Worm (Caenorhabditis elegans) whole organism, L2 larva: Measurements from ENCODE around the gene Y54G11A.7.

ENCODE experiments used
- F13H6.1 ChIP-seq: sonication (generic microtip); optimal IDR thresholded peaks from 2 replicates; lab custom pipeline; 2016; ENCODE audit warnings: missing genetic modification characterization, missing compliant biosample characterization
- Y55F3AM.14 ChIP-seq: fragments of 200-800 bp; sonication (Bioruptor generic); optimal IDR thresholded peaks from 2 replicates; lab custom pipeline; 2018; ENCODE audit warnings: mild to moderate bottlenecking, missing genetic modification characterization, missing compliant biosample characterization
- ZK546.5 ChIP-seq: sonication (generic microtip); optimal IDR thresholded peaks from 2 replicates; lab custom pipeline; 2017; ENCODE audit warnings: missing biosample characterization, missing genetic modification characterization
- alr-1 ChIP-seq: fragments of 150-350 bp; optimal IDR thresholded peaks from 2 replicates; lab custom pipeline; 2014; ENCODE audit warnings: missing biosample characterization, missing genetic modification characterization
- aly-2 ChIP-seq: fragments of 150-350 bp; optimal IDR thresholded peaks from 2 replicates; lab custom pipeline; 2014; ENCODE audit warnings: missing biosample characterization, missing genetic modification characterization
- blmp-1 ChIP-seq: sonication (generic microtip); optimal IDR thresholded peaks from 2 replicates; lab custom pipeline; 2017; ENCODE audit warnings: missing genetic modification characterization, mild to moderate bottlenecking, missing compliant biosample characterization, antibody characterized with exemption, moderate library complexity; ENCODE audit not compliant: insufficient read depth
- ceh-16 ChIP-seq: fragments of 150-350 bp; optimal IDR thresholded peaks from 2 replicates; lab custom pipeline; 2014; ENCODE audit warnings: missing biosample characterization, missing genetic modification characterization
- ceh-82 ChIP-seq: fragments of 150-350 bp; optimal IDR thresholded peaks from 2 replicates; lab custom pipeline; 2014; ENCODE audit warnings: missing biosample characterization, missing genetic modification characterization
- crh-2 ChIP-seq: sonication (generic microtip); optimal IDR thresholded peaks from 2 replicates; lab custom pipeline; 2017; ENCODE audit warnings: missing biosample characterization, missing genetic modification characterization
- dmd-4 ChIP-seq: sonication (generic microtip); optimal IDR thresholded peaks from 2 replicates; lab custom pipeline; 2017; ENCODE audit warnings: missing biosample characterization, missing genetic modification characterization
- egl-27 ChIP-seq: sonication (generic microtip); optimal IDR thresholded peaks from 3 replicates; lab custom pipeline; 2017; ENCODE audit warnings: missing biosample characterization, missing genetic modification reagents, missing genetic modification characterization
- elt-1 ChIP-seq: fragments of 150-350 bp; optimal IDR thresholded peaks from 2 replicates; lab custom pipeline; 2014; ENCODE audit warnings: missing biosample characterization, missing genetic modification characterization
- fos-1 ChIP-seq: fragments of 150-350 bp; optimal IDR thresholded peaks from 2 replicates; lab custom pipeline; 2014; ENCODE audit warnings: missing biosample characterization, missing genetic modification characterization
- gmeb-1 ChIP-seq: fragments of 150-350 bp; optimal IDR thresholded peaks from 2 replicates; lab custom pipeline; 2014; ENCODE audit warnings: missing biosample characterization, missing genetic modification characterization
- lin-13 ChIP-seq: fragments of 150-350 bp; optimal IDR thresholded peaks from 2 replicates; lab custom pipeline; 2014; ENCODE audit warnings: missing biosample characterization, missing genetic modification reagents, missing genetic modification characterization
- lin-39 ChIP-seq: fragments of 150-350 bp; optimal IDR thresholded peaks from 2 replicates; lab custom pipeline; 2014; ENCODE audit warnings: missing biosample characterization, missing genetic modification reagents, missing genetic modification characterization
- lsy-2 ChIP-seq, 2 experiments: fragments of 150-350 bp in 1 of 2; sonication (generic microtip) in 1 of 2; optimal IDR thresholded peaks; 2 replicates each; lab custom pipeline; 2014 to 2017; ENCODE audit warnings: missing biosample characterization in 2 of 2, missing genetic modification characterization in 2 of 2
- mbf-1 ChIP-seq: sonication (generic microtip); optimal IDR thresholded peaks from 2 replicates; lab custom pipeline; 2017; ENCODE audit warnings: missing biosample characterization, missing genetic modification characterization
- mdl-1 ChIP-seq, 2 experiments: fragments of 150-350 bp in 1 of 2; sonication (generic microtip) in 1 of 2; optimal IDR thresholded peaks; 2 replicates each; lab custom pipeline; 2017; ENCODE audit warnings: missing biosample characterization in 2 of 2, missing genetic modification characterization in 2 of 2
- nhr-10 ChIP-seq: sonication (generic microtip); optimal IDR thresholded peaks from 2 replicates; lab custom pipeline; 2017; ENCODE audit warnings: missing biosample characterization, missing genetic modification characterization
- nhr-11 ChIP-seq: fragments of 150-350 bp; optimal IDR thresholded peaks from 2 replicates; lab custom pipeline; 2014; ENCODE audit warnings: missing biosample characterization, missing genetic modification characterization
- nhr-12 ChIP-seq: fragments of 150-350 bp; optimal IDR thresholded peaks from 2 replicates; lab custom pipeline; 2014; ENCODE audit warnings: missing biosample characterization, missing genetic modification characterization
- nhr-129 ChIP-seq: fragments of 150-350 bp; optimal IDR thresholded peaks from 2 replicates; lab custom pipeline; 2014; ENCODE audit warnings: missing biosample characterization, missing genetic modification characterization
- nhr-21 ChIP-seq: fragments of 150-350 bp; optimal IDR thresholded peaks from 2 replicates; lab custom pipeline; 2014; ENCODE audit warnings: missing biosample characterization, missing genetic modification characterization
- nhr-23 ChIP-seq: fragments of 150-350 bp; optimal IDR thresholded peaks from 2 replicates; lab custom pipeline; 2014; ENCODE audit warnings: missing biosample characterization, missing genetic modification reagents, missing genetic modification characterization
- nhr-237 ChIP-seq: fragments of 150-350 bp; optimal IDR thresholded peaks from 2 replicates; lab custom pipeline; 2014; ENCODE audit warnings: missing biosample characterization, missing genetic modification characterization
- nhr-25 ChIP-seq: fragments of 150-350 bp; sonication (generic microtip); optimal IDR thresholded peaks from 3 replicates; lab custom pipeline; 2014; ENCODE audit warnings: missing biosample characterization, missing genetic modification characterization
- nhr-6 ChIP-seq: fragments of 150-350 bp; optimal IDR thresholded peaks from 2 replicates; lab custom pipeline; 2014; ENCODE audit warnings: missing biosample characterization, missing genetic modification characterization
- nhr-77 ChIP-seq: fragments of 150-350 bp; optimal IDR thresholded peaks from 2 replicates; lab custom pipeline; 2014; ENCODE audit warnings: missing biosample characterization, missing genetic modification characterization
- peb-1 ChIP-seq: fragments of 150-350 bp; optimal IDR thresholded peaks from 2 replicates; lab custom pipeline; 2014; ENCODE audit warnings: missing biosample characterization, missing genetic modification characterization
- sem-4 ChIP-seq: fragments of 150-350 bp; optimal IDR thresholded peaks from 2 replicates; lab custom pipeline; 2014; ENCODE audit warnings: missing biosample characterization, missing genetic modification reagents, missing genetic modification characterization
- skn-1 ChIP-seq: sonication (generic microtip); optimal IDR thresholded peaks from 2 replicates; lab custom pipeline; 2017; ENCODE audit warnings: missing biosample characterization, missing genetic modification characterization
- sma-9 ChIP-seq, 2 experiments: fragments of 150-350 bp in 1 of 2; sonication (generic microtip) in 1 of 2; optimal IDR thresholded peaks; 2 replicates each; lab custom pipeline; 2014 to 2016; ENCODE audit warnings: missing genetic modification characterization in 2 of 2, mild to moderate bottlenecking in 1 of 2, missing biosample characterization in 1 of 2, missing compliant biosample characterization in 1 of 2, missing genetic modification reagents in 1 of 2, moderate library complexity in 1 of 2
- snpc-4 ChIP-seq: fragments of 150-350 bp; optimal IDR thresholded peaks from 2 replicates; lab custom pipeline; 2014; ENCODE audit warnings: missing biosample characterization, missing genetic modification characterization
- unc-39 ChIP-seq: fragments of 150-350 bp; optimal IDR thresholded peaks from 2 replicates; lab custom pipeline; 2014; ENCODE audit warnings: missing biosample characterization, missing genetic modification characterization
- unc-55 ChIP-seq: fragments of 150-350 bp; sonication (generic microtip); optimal IDR thresholded peaks from 3 replicates; lab custom pipeline; 2014; ENCODE audit warnings: missing biosample characterization, missing genetic modification reagents, missing genetic modification characterization
- unc-62 ChIP-seq: fragments of 150-350 bp; optimal IDR thresholded peaks from 2 replicates; lab custom pipeline; 2014; ENCODE audit warnings: missing biosample characterization, missing genetic modification reagents, missing genetic modification characterization
- zag-1 ChIP-seq: fragments of 150-350 bp; optimal IDR thresholded peaks from 2 replicates; lab custom pipeline; 2014; ENCODE audit warnings: missing biosample characterization, missing genetic modification characterization
- ztf-1 ChIP-seq: fragments of 200-800 bp; sonication (Bioruptor generic); conservative IDR thresholded peaks from 2 replicates; pipeline ENCODE4 v1.3.6; 2022; ENCODE audit warnings: missing genetic modification characterization, missing compliant biosample characterization
- ztf-4 ChIP-seq: fragments of 150-350 bp; optimal IDR thresholded peaks from 2 replicates; lab custom pipeline; 2014; ENCODE audit warnings: missing biosample characterization, missing genetic modification characterization

Gene Y54G11A.7

DNA sequence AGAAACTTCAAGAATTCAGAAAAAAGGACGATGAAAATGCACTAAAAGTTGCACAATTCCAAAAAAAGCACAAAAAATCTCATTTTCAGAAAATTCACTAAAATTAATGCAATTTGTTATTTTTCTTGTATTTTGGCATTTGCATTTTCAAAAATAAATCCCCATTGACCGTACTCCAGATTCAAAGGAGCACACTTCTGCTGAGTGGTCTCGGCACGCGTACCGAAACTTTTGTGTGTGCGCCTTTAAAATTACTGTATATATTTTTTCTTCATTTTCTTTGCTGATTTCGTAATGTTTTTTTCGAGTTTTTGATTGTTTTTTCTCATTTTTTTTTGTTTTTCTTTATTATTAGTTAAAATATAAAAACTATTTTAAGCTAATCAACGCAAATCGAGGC, 15.1 kb downstream of the Y54G11A.7 start:
- TF ChIP-seq nhr-237 (tag; lab: Kevin White, UChicago) (no peak), nhr-10 (tag; lab: Kevin White, UChicago) (no peak), skn-1 (tag; lab: Kevin White, UChicago) (no peak), mbf-1 (tag; lab: Kevin White, UChicago) (no peak), ceh-16 (tag; lab: Kevin White, UChicago) (no peak), fos-1 (tag; lab: Kevin White, UChicago) (no peak), dmd-4 (tag; lab: Kevin White, UChicago) (no peak), Y55F3AM.14 (GFP tag; lab: Kevin White, UChicago) (no peak), nhr-21 (no peak), nhr-23 (tag; lab: Kevin White, UChicago) (no peak), ceh-82 (tag; lab: Kevin White, UChicago) (no peak), lsy-2 (tag; optimal IDR thresholded peaks at IDR 0.05; lab: Kevin White, UChicago) (no peak), peb-1 (no peak), blmp-1 (no peak), aly-2 (tag; lab: Kevin White, UChicago) (no peak)

DNA sequence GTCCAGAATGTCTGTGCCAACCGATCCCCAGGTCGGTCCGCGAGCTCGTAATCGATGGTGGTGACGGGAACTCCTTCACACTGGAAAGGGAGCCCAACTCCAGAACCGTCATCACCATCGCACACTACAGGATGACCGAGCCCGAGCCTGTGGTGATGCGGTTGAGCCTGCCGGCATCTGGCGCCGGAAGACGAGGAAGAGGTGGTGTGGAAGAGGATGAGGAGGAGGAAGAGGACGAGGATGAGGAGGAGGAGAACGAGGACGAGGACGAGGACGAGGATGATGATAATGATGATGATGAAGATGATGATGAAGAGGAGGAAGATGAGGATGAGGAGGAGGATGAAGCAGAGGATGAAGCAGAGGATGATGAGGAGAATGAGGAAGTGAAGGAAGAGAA, 20.9 kb downstream of the Y54G11A.7 start, which contains the start of gene Y54G11A.14:
Gene Y54G11A.14, plus strand, starts transcription at position 132 of the 400 bp plus-strand sequence.
- TF ChIP-seq sem-4 (tag; lab: Kevin White, UChicago) (no peak), nhr-11 (tag; lab: Kevin White, UChicago) (no peak), lin-39 (no peak), blmp-1 (no peak), ztf-4 (no peak), unc-39 (no peak), mdl-1 (tag; optimal IDR thresholded peaks at IDR 0.05; lab: Kevin White, UChicago) (no peak), unc-62 (GFP tag; lab: Kevin White, UChicago) (no peak), ceh-16 (tag; lab: Kevin White, UChicago) (no peak), skn-1 (tag; lab: Kevin White, UChicago) (no peak), F13H6.1 (tag; lab: Kevin White, UChicago) (no peak), gmeb-1 (tag; lab: Kevin White, UChicago) (no peak), zag-1 (tag; lab: Kevin White, UChicago) (no peak), mbf-1 (tag; lab: Kevin White, UChicago) (no peak), nhr-25 (tag; lab: Kevin White, UChicago) (no peak), ZK546.5 (tag; lab: Kevin White, UChicago) (no peak), nhr-77 (tag; lab: Kevin White, UChicago) (no peak), nhr-21 (no peak), lin-13 (GFP tag; lab: Kevin White, UChicago) (no peak), fos-1 (tag; lab: Kevin White, UChicago) (no peak)
- TF ChIP-seq, all 48 proteins: peak for 0

DNA sequence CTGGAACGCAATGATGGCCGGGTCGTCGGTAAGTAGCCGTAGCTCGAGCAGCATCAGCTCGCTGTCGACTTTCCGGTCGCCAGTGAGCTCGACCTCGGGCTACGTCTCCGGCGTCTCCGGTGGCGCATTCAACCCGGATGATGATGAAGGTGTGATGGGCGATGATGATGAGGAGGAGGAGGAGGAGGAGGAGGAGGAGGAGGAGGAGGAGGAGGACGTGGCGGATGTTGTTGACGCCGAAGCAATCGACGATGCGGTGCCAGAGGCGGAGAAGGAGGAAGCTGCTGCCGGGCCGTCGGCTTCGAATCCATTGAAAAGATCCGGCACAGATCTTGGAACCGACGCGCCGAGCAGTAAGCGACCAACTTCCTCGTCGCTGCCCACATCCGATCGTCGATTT, 22.1 kb downstream of the Y54G11A.7 start:
- TF ChIP-seq ztf-1 (no peak), egl-27 (tag; lab: Kevin White, UChicago) (no peak), sma-9 (GFP tag; optimal IDR thresholded peaks at IDR 0.05; lab: Kevin White, UChicago) (no peak), sma-9 (tag; optimal IDR thresholded peaks at IDR 0.05; lab: Kevin White, UChicago) (no peak), alr-1 (no peak), mdl-1 (tag; optimal IDR thresholded peaks at IDR 0.05; lab: Kevin White, UChicago) (no peak), mbf-1 (tag; lab: Kevin White, UChicago) (no peak), nhr-23 (tag; lab: Kevin White, UChicago) (no peak), Y55F3AM.14 (GFP tag; lab: Kevin White, UChicago) (no peak), nhr-10 (tag; lab: Kevin White, UChicago) (no peak), nhr-21 (no peak), zag-1 (tag; lab: Kevin White, UChicago) (no peak), nhr-12 (tag; lab: Kevin White, UChicago) (no peak), lin-13 (GFP tag; lab: Kevin White, UChicago) (no peak), nhr-11 (tag; lab: Kevin White, UChicago) (no peak), elt-1 (tag; lab: Kevin White, UChicago) (no peak), nhr-25 (tag; lab: Kevin White, UChicago) (no peak), skn-1 (tag; lab: Kevin White, UChicago) (no peak), ceh-16 (tag; lab: Kevin White, UChicago) (no peak), unc-62 (GFP tag; lab: Kevin White, UChicago) (no peak), fos-1 (tag; lab: Kevin White, UChicago) (no peak)

DNA sequence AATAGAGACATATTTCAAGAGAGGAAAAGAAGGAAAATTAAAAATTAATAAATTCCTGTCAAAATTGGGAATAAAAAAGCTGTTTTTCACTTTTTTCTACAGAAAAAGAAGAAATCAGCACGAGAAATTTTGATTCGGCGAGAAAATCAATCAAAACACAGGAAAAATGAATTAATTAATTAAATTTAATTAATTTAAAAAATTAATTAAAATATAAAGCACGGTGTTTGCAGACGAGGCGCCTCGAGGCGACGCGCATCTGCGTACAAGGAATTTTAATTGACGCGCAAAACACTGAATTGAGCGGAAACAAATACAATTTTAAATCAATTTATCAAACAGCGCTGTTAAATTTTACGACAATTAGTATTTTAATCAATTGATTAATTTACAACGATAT, 24.1 kb downstream of the Y54G11A.7 start:
- TF ChIP-seq nhr-25 (tag; lab: Kevin White, UChicago), result no peak
- no peak for TF ChIP-seq nhr-21
- TF ChIP-seq lin-39, result no peak
- no peak for TF ChIP-seq fos-1 (tag; lab: Kevin White, UChicago)
- TF ChIP-seq ztf-1, result no peak
- TF ChIP-seq crh-2, result no peak
- no peak for TF ChIP-seq mbf-1 (tag; lab: Kevin White, UChicago)
- TF ChIP-seq nhr-6 (tag; lab: Kevin White, UChicago), result no peak
- TF ChIP-seq elt-1 (tag; lab: Kevin White, UChicago), result no peak
- no peak for TF ChIP-seq aly-2 (tag; lab: Kevin White, UChicago)
- TF ChIP-seq nhr-129 (tag; lab: Kevin White, UChicago), result no peak
- TF ChIP-seq unc-55 (GFP tag; lab: Kevin White, UChicago), result no peak
- TF ChIP-seq sem-4 (tag; lab: Kevin White, UChicago), result no peak
- TF ChIP-seq snpc-4, result no peak
- no peak for TF ChIP-seq egl-27 (tag; lab: Kevin White, UChicago)
